Worm (Caenorhabditis elegans) whole organism, L4 larva: ENCODE results near the gene W09G10.9.

Experiments
- F26F4.8 ChIP-seq: fragments of 200-800 bp; sonication (Bioruptor generic); conservative IDR thresholded peaks from 2 replicates; pipeline ENCODE4 v1.3.6; 2022; ENCODE audit warnings: missing genetic modification characterization, missing compliant biosample characterization
- F37D6.2 ChIP-seq: sonication (generic microtip); optimal IDR thresholded peaks from 2 replicates; lab custom pipeline; 2016; ENCODE audit warnings: mild to moderate bottlenecking, missing genetic modification characterization, missing compliant biosample characterization
- F44E2.7 ChIP-seq: fragments of 200-800 bp; sonication (Bioruptor generic); IDR thresholded peaks from 2 replicates; pipeline ENCODE4 v2.1.2; 2022; ENCODE audit warnings: missing genetic modification characterization, missing compliant biosample characterization
- Y48G9A.11 ChIP-seq: fragments of 200-800 bp; sonication (Bioruptor generic); IDR thresholded peaks from 2 replicates; pipeline ENCODE4 v1.3.6; 2022; ENCODE audit warnings: missing genetic modification reagents, missing genetic modification characterization, missing compliant biosample characterization
- aha-1 ChIP-seq: fragments of 150-350 bp; peaks from one replicate; lab custom pipeline; 2014; ENCODE audit warnings: missing biosample characterization, missing genetic modification characterization
- aly-2 ChIP-seq: sonication (generic microtip); optimal IDR thresholded peaks from 2 replicates; lab custom pipeline; 2018; ENCODE audit warnings: missing biosample characterization, missing genetic modification characterization
- ceh-28 ChIP-seq: fragments of 150-350 bp; optimal IDR thresholded peaks from 2 replicates; lab custom pipeline; 2014; ENCODE audit warnings: missing biosample characterization, missing genetic modification reagents, missing genetic modification characterization
- ceh-32 ChIP-seq: sonication (generic microtip); optimal IDR thresholded peaks from 2 replicates; lab custom pipeline; 2016; ENCODE audit warnings: mild to moderate bottlenecking, missing genetic modification characterization, missing compliant biosample characterization; ENCODE audit not compliant: poor library complexity
- ceh-62 ChIP-seq: sonication (generic microtip); optimal IDR thresholded peaks from 2 replicates; lab custom pipeline; 2017; ENCODE audit warnings: missing biosample characterization, missing genetic modification characterization
- daf-16 ChIP-seq, 3 experiments: sonication (generic microtip); optimal IDR thresholded peaks; 2 replicates each; lab custom pipeline; 2016 to 2017; ENCODE audit warnings: missing genetic modification characterization in 3 of 3, missing genetic modification reagents in 3 of 3, mild to moderate bottlenecking in 2 of 3, missing compliant biosample characterization in 2 of 3, missing biosample characterization in 1 of 3, moderate library complexity in 1 of 3
- daf-19 ChIP-seq: fragments of 200-800 bp; sonication (Bioruptor generic); conservative IDR thresholded peaks from 2 replicates; pipeline ENCODE4 v1.3.6; 2022; ENCODE audit warnings: missing genetic modification characterization, missing compliant biosample characterization
- dmd-6 ChIP-seq: fragments of 200-800 bp; sonication (Bioruptor generic); IDR thresholded peaks from 2 replicates; pipeline ENCODE4 v1.3.6; 2022; ENCODE audit warnings: missing genetic modification reagents, missing genetic modification characterization, missing compliant biosample characterization
- dpl-1 ChIP-seq: fragments of 150-350 bp; optimal IDR thresholded peaks from 2 replicates; lab custom pipeline; 2014; ENCODE audit warnings: missing biosample characterization, missing genetic modification reagents, missing genetic modification characterization
- dve-1 ChIP-seq: sonication (generic microtip); optimal IDR thresholded peaks from 2 replicates; lab custom pipeline; 2017; ENCODE audit warnings: antibody characterized with exemption, mild to moderate bottlenecking, missing genetic modification characterization, missing compliant biosample characterization; ENCODE audit not compliant: insufficient read depth
- fkh-10 ChIP-seq: fragments of 150-350 bp; optimal IDR thresholded peaks from 2 replicates; lab custom pipeline; 2014; ENCODE audit warnings: missing biosample characterization, missing genetic modification reagents, missing genetic modification characterization
- hif-1 ChIP-seq, 2 experiments: sonication (generic microtip); optimal IDR thresholded peaks; 2 replicates each; lab custom pipeline; 2016 to 2017; ENCODE audit warnings: missing compliant biosample characterization in 2 of 2, missing genetic modification characterization in 2 of 2, missing genetic modification reagents in 2 of 2, missing genotype in 2 of 2, mild to moderate bottlenecking in 1 of 2
- hlh-11 ChIP-seq: fragments of 200-800 bp; sonication (Bioruptor generic); optimal IDR thresholded peaks from 2 replicates; lab custom pipeline; 2018; ENCODE audit warnings: mild to moderate bottlenecking, missing genetic modification characterization, missing compliant biosample characterization
- hlh-30 ChIP-seq: sonication (generic microtip); optimal IDR thresholded peaks from 2 replicates; lab custom pipeline; 2017; ENCODE audit warnings: antibody characterized with exemption, mild to moderate bottlenecking, missing genetic modification characterization, missing compliant biosample characterization; ENCODE audit not compliant: insufficient read depth
- hmg-1.1 ChIP-seq: fragments of 200-800 bp; sonication (Bioruptor generic); IDR thresholded peaks from 2 replicates; pipeline ENCODE4 v1.3.6; 2022; ENCODE audit warnings: missing genetic modification reagents, missing genetic modification characterization, missing compliant biosample characterization
- jun-1 ChIP-seq: fragments of 150-350 bp; optimal IDR thresholded peaks from 2 replicates; lab custom pipeline; 2014; ENCODE audit warnings: missing biosample characterization, missing genetic modification reagents, missing genetic modification characterization
- lin-1 ChIP-seq: fragments of 200-800 bp; sonication (Bioruptor generic); IDR thresholded peaks from 2 replicates; pipeline ENCODE4 v1.3.6; 2022; ENCODE audit warnings: missing genetic modification reagents, missing genetic modification characterization, missing compliant biosample characterization
- lin-13 ChIP-seq: fragments of 150-350 bp; optimal IDR thresholded peaks from 2 replicates; lab custom pipeline; 2014; ENCODE audit warnings: missing biosample characterization, missing genetic modification reagents, missing genetic modification characterization
- lin-39 ChIP-seq: fragments of 150-350 bp; optimal IDR thresholded peaks from 2 replicates; lab custom pipeline; 2014; ENCODE audit warnings: missing biosample characterization, missing genetic modification reagents, missing genetic modification characterization
- lir-3 ChIP-seq: sonication (generic microtip); optimal IDR thresholded peaks from 2 replicates; lab custom pipeline; 2016; ENCODE audit warnings: mild to moderate bottlenecking, missing genetic modification characterization, missing compliant biosample characterization
- lsy-2 ChIP-seq, 2 experiments: fragments of 150-350 bp in 1 of 2; sonication (generic microtip) in 1 of 2; optimal IDR thresholded peaks; 2 replicates each; lab custom pipeline; 2014 to 2017; ENCODE audit warnings: missing biosample characterization in 2 of 2, missing genetic modification characterization in 2 of 2
- madf-5 ChIP-seq, 2 experiments: fragments of 200-800 bp; sonication (Bioruptor generic); IDR thresholded peaks; 2 replicates each; pipeline ENCODE4 v1.3.6; 2022; ENCODE audit warnings: missing compliant biosample characterization in 2 of 2, missing genetic modification characterization in 2 of 2
- mdl-1 ChIP-seq, 2 experiments: fragments of 150-350 bp in 1 of 2; sonication (generic microtip) in 1 of 2; optimal IDR thresholded peaks; 2 replicates each; lab custom pipeline; 2014 to 2017; ENCODE audit warnings: missing biosample characterization in 2 of 2, missing genetic modification characterization in 2 of 2
- mdt-29 ChIP-seq: fragments of 200-800 bp; sonication (Bioruptor generic); IDR thresholded peaks from 2 replicates; pipeline ENCODE4 v1.3.6; 2022; ENCODE audit warnings: missing genetic modification reagents, missing genetic modification characterization, missing compliant biosample characterization
- mep-1 ChIP-seq: fragments of 150-350 bp; sonication (generic microtip); optimal IDR thresholded peaks from 3 replicates; lab custom pipeline; 2014; ENCODE audit warnings: missing biosample characterization, missing genetic modification characterization
- nhr-10 ChIP-seq: fragments of 150-350 bp; optimal IDR thresholded peaks from 2 replicates; lab custom pipeline; 2014; ENCODE audit warnings: missing biosample characterization, missing genetic modification characterization
- nhr-11 ChIP-seq: fragments of 150-350 bp; optimal IDR thresholded peaks from 2 replicates; lab custom pipeline; 2014; ENCODE audit warnings: missing biosample characterization, missing genetic modification characterization
- nhr-41 ChIP-seq: fragments of 200-800 bp; sonication (Bioruptor generic); IDR thresholded peaks from 2 replicates; pipeline ENCODE4 v1.3.6; 2022; ENCODE audit warnings: missing genetic modification reagents, missing genetic modification characterization, missing compliant biosample characterization
- nhr-6 ChIP-seq: fragments of 150-350 bp; optimal IDR thresholded peaks from 2 replicates; lab custom pipeline; 2014; ENCODE audit warnings: missing biosample characterization, missing genetic modification characterization
- pha-4 ChIP-seq, 2 experiments: fragments of 150-350 bp in 1 of 2; fragments of 200-800 bp in 1 of 2; sonication (Bioruptor generic) in 1 of 2; IDR thresholded peaks in 1 of 2; optimal IDR thresholded peaks in 1 of 2; 2 replicates each; pipeline versions ENCODE4 v1.3.6 to Lab custom; 2014 to 2022; ENCODE audit warnings: missing genetic modification characterization in 2 of 2, missing genetic modification reagents in 2 of 2, missing biosample characterization in 1 of 2, missing compliant biosample characterization in 1 of 2
- pqm-1 ChIP-seq: sonication (generic microtip); optimal IDR thresholded peaks from 2 replicates; lab custom pipeline; 2017; ENCODE audit warnings: missing biosample characterization, missing genetic modification characterization
- rbr-2 ChIP-seq: sonication (generic microtip); optimal IDR thresholded peaks from 2 replicates; lab custom pipeline; 2016; ENCODE audit warnings: missing genotype, missing genetic modification characterization, missing compliant biosample characterization
- saeg-2 ChIP-seq: fragments of 200-800 bp; sonication (Bioruptor generic); IDR thresholded peaks from 2 replicates; pipeline ENCODE4 v1.3.6; 2022; ENCODE audit warnings: missing genetic modification reagents, missing genetic modification characterization, missing compliant biosample characterization
- set-16 ChIP-seq: fragments of 200-800 bp; sonication (Bioruptor generic); IDR thresholded peaks from 2 replicates; pipeline ENCODE4 v1.3.6; 2022; ENCODE audit warnings: missing genetic modification reagents, missing genetic modification characterization, missing compliant biosample characterization
- tra-1 ChIP-seq: fragments of 200-800 bp; sonication (Bioruptor generic); IDR thresholded peaks from 2 replicates; pipeline ENCODE4 v1.3.6; 2022; ENCODE audit warnings: missing genetic modification reagents, missing genetic modification characterization, missing compliant biosample characterization
- unc-130 ChIP-seq: sonication (generic microtip); optimal IDR thresholded peaks from 2 replicates; lab custom pipeline; 2016; ENCODE audit warnings: missing genetic modification reagents, missing genetic modification characterization, missing compliant biosample characterization
- unc-62 ChIP-seq, 3 experiments: fragments of 150-350 bp in 1 of 3; sonication (generic microtip); optimal IDR thresholded peaks in 2 of 3; peaks in 1 of 3; 1 replicate in 1 of 3; 2 replicates in 2 of 3; lab custom pipeline; 2014 to 2017; ENCODE audit warnings: missing biosample characterization in 3 of 3, missing genetic modification characterization in 3 of 3, missing genetic modification reagents in 3 of 3, missing genotype in 1 of 3

Gene W09G10.9

DNA sequence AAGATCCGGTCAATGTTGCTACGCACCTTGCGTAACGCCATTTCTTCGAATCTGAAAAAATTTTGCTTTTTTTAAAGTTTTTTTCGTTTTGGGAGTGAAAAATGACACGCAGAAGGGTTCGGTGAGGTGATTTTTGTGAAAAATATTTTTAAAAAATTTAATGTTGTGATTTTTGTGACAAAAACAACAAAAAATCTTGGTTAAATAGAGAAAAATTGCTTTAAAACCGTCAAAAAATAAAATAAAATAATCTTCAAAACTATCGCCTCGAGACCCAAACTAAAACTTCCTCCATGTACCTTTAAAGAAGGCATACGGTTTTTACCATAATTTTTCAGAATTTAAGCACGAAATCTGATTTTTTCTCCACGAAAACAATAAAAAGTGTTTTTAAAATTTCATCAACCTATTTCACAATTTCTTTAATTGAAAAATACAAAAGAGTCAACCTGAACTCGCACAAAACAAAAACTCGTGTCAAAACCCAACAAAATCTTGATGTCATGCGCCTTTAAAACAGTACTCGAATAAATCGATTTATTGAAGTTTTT lies 24.9 kb downstream of the W09G10.9 start, which contains the start of gene apd-3:
Gene apd-3 (minus strand): TSS at position 51 of the 551 bp plus-strand sequence.
- no peak for TF ChIP-seq jun-1
- TF ChIP-seq lsy-2 (tag; optimal IDR thresholded peaks at IDR 0.05; lab: Kevin White, UChicago): peak in 1 of 2 experiments; percentile 12

DNA sequence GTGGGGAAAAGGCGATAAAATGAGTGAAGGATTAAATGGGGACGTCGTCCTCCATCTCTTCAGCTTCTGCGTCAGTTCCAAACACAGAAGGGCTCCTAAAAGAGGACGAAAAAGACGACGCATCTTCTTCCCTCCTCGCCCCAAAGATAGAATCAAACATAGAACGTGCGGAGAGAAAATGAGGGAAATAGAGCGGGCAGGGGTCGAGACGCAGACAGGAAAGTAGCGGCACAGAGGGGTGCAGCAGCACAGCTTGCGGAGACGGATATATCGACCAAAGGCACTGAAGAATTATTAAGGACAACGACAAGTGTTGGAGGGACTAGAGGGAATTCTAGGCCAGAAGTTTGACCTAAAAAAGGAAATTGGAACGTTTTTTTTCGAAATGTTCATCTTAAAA lies 25.7 kb downstream of the W09G10.9 start:
- TF ChIP-seq hmg-1.1 (GFP tag; lab: Robert Waterston, UW): peak; percentile 63
- no peak for TF ChIP-seq ceh-62
- TF ChIP-seq fkh-10 (GFP tag; lab: Kevin White, UChicago): peak; percentile 22
- peak; percentile 41; the same call in 1 of the 2 replicates for TF ChIP-seq set-16 (GFP tag; lab: Robert Waterston, UW)
- TF ChIP-seq hif-1 (tag; optimal IDR thresholded peaks at IDR 0.05; lab: Kevin White, UChicago): peak in 1 of 2 experiments; percentile 53
- TF ChIP-seq lsy-2 (tag; optimal IDR thresholded peaks at IDR 0.05; lab: Kevin White, UChicago): peak; percentile 7 to 69
- TF ChIP-seq mdl-1 (tag; optimal IDR thresholded peaks at IDR 0.05; lab: Kevin White, UChicago): peak in 1 of 2 experiments; percentile 51
- TF ChIP-seq unc-62 (GFP tag; optimal IDR thresholded peaks at IDR 0.05 in 1 of 2; lab: Kevin White, UChicago): peak in 1 of 2 experiments; percentile 85
- no peak for TF ChIP-seq unc-62 (tag; optimal IDR thresholded peaks at IDR 0.05; lab: Kevin White, UChicago)
- TF ChIP-seq rbr-2 (tag; lab: Kevin White, UChicago): peak; percentile 42
- TF ChIP-seq dve-1: peak; percentile 33
- TF ChIP-seq dpl-1: peak; percentile 8
- TF ChIP-seq F26F4.8 (GFP tag; lab: Robert Waterston, UW): no peak
- peak; percentile 37 for TF ChIP-seq mep-1 (tag; lab: Kevin White, UChicago)
- TF ChIP-seq unc-130: no peak
- TF ChIP-seq aha-1 (tag; lab: Kevin White, UChicago): peak; percentile 88
- TF ChIP-seq hlh-30 (tag; lab: Kevin White, UChicago): peak; percentile 24
- no peak for TF ChIP-seq lir-3 (tag; lab: Kevin White, UChicago)

DNA sequence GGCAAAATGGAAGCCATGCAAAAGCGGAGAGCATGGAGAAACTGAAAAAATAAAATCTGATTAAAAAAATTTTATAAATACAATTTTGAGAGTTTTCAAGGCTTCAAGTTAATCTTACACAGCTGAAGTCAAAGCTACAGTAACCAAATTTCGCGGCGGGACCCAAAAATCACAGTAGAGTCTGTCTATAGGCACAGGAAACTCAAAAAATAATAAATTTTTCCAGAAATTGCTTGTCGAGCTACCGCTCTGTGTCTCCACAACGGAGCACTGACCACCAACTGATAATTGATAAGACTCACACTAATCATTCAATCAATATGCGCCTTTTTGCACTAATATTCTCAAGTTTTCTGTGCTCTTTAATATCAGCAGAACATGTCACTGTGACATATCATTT lies 28.8 kb downstream of the W09G10.9 start, which contains the start of gene W10G11.19:
Gene W10G11.19 (plus strand): TSS at position 301 of the 400 bp plus-strand sequence.
- peak; percentile 13 for TF ChIP-seq pqm-1
- TF ChIP-seq set-16 (GFP tag; lab: Robert Waterston, UW): no peak
- TF ChIP-seq dmd-6 (GFP tag; lab: Robert Waterston, UW): peak; percentile 21; the same call in 1 of the 2 replicates
- TF ChIP-seq unc-62 (GFP tag; optimal IDR thresholded peaks at IDR 0.05 in 1 of 2; lab: Kevin White, UChicago): peak in 1 of 2 experiments; percentile 7
- TF ChIP-seq unc-62 (tag; optimal IDR thresholded peaks at IDR 0.05; lab: Kevin White, UChicago): no peak
- TF ChIP-seq lin-1 (GFP tag; lab: Robert Waterston, UW): no peak
- TF ChIP-seq mdt-29: no peak
- no peak for TF ChIP-seq lin-39 (tag; lab: Kevin White, UChicago)
- no peak for TF ChIP-seq daf-19 (GFP tag; lab: Robert Waterston, UW)
- TF ChIP-seq hlh-11 (tag; lab: Kevin White, UChicago): peak; percentile 18
- TF ChIP-seq nhr-10 (tag; lab: Kevin White, UChicago): no peak
- TF ChIP-seq F44E2.7 (GFP tag; lab: Robert Waterston, UW): no peak
- no peak for TF ChIP-seq daf-16 (GFP tag; optimal IDR thresholded peaks at IDR 0.05; lab: Kevin White, UChicago)
- peak; percentile 28 for TF ChIP-seq daf-16 (tag; optimal IDR thresholded peaks at IDR 0.05; lab: Kevin White, UChicago)
- no peak for TF ChIP-seq aly-2 (tag; lab: Kevin White, UChicago)
- TF ChIP-seq, all 104 proteins: peak for 5

DNA sequence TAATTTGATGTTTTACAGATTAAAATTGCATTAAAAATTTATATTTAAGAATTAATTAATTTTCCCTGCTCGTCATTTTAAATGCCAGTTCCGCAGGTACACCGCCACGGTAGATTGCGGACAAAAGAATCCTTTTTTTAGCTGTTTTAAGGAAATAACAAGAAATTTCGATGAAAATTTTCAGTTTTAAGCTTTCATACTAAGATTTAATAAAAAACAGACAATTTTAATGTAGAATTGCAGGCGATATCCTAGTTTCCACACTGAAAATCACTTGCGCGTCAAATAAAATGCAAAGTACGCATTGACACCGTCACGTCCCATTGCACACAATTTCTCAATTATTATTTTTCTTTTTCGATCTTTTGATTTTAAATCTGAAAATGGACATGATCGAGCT lies 31.9 kb downstream of the W09G10.9 start, which contains the start of gene dnc-3:
Gene dnc-3 (plus strand): TSS at position 272 of the 400 bp plus-strand sequence.
- TF ChIP-seq lsy-2 (tag; optimal IDR thresholded peaks at IDR 0.05; lab: Kevin White, UChicago) (peak in 1 of 2 experiments; percentile 71), daf-19 (GFP tag; lab: Robert Waterston, UW) (no peak), madf-5 (GFP tag; IDR thresholded peaks at IDR 0.05; lab: Robert Waterston, UW) (no peak), rbr-2 (tag; lab: Kevin White, UChicago) (peak; percentile 26), nhr-6 (tag; lab: Kevin White, UChicago) (no peak), pqm-1 (no peak), saeg-2 (GFP tag; lab: Robert Waterston, UW) (no peak), Y48G9A.11 (GFP tag; lab: Robert Waterston, UW) (no peak), nhr-41 (GFP tag; lab: Robert Waterston, UW) (no peak), nhr-10 (tag; lab: Kevin White, UChicago) (no peak), ceh-28 (tag; lab: Kevin White, UChicago) (no peak), lir-3 (tag; lab: Kevin White, UChicago) (no peak), ceh-62 (no peak), F37D6.2 (tag; lab: Kevin White, UChicago) (peak; percentile 39), pha-4 (GFP tag; IDR thresholded peaks at IDR 0.05; lab: Robert Waterston, UW) (peak; percentile 11; the same call in 1 of the 2 replicates), pha-4 (tag; optimal IDR thresholded peaks at IDR 0.05; lab: Kevin White, UChicago) (no peak), mdl-1 (tag; optimal IDR thresholded peaks at IDR 0.05; lab: Kevin White, UChicago) (no peak), tra-1 (GFP tag; lab: Robert Waterston, UW) (no peak), lin-13 (GFP tag; lab: Kevin White, UChicago) (no peak), lin-39 (tag; lab: Kevin White, UChicago) (no peak), nhr-11 (tag; lab: Kevin White, UChicago) (peak; percentile 25), ceh-32 (no peak), jun-1 (no peak)
